Fruit fly (Drosophila melanogaster) Kc167 (cell line): ENCODE results near the gene mtrm.

Experiments
- Myc ChIP-seq: fragments of >200 bp; optimal IDR thresholded peaks from 2 replicates; lab custom pipeline; 2017; ENCODE audit warnings: missing external identifiers
- h ChIP-seq: fragments of >200 bp; optimal IDR thresholded peaks from 3 replicates; lab custom pipeline; 2018; ENCODE audit warnings: missing external identifiers
- insv ChIP-seq: fragments of >200 bp; optimal IDR thresholded peaks from 3 replicates; lab custom pipeline; 2018; ENCODE audit warnings: missing external identifiers
- psq ChIP-seq: fragments of >200 bp; optimal IDR thresholded peaks from 2 replicates; lab custom pipeline; 2017; ENCODE audit warnings: missing external identifiers

DNA sequence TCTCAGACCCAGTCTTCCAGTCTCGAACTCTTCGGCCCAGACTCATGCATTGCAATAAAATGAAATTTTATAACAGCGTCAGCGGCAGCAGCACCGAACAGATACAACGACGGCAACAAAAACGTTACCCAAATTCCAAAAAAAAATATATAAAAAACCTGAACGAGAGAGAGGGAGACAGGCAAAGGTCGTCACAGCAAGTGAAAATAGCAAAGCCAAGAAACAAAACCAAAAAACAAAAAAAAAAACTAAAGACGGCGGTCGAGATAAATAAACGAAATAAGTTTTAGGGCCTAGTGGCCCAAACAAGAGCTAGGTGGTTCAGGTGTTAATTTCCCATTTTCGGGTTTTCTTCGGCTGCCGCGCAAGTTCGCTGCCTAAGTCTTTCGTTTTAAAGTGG is 38.7 kb upstream of the mtrm start:
- TF ChIP-seq h (lab: Kevin White, UChicago): no peak
- TF ChIP-seq Myc (lab: Kevin White, UChicago): no peak
- TF ChIP-seq psq (lab: Kevin White, UChicago): no peak
- no peak for TF ChIP-seq insv
